Worm (Caenorhabditis elegans): ENCODE measurements around the gene ttr-35.

- TF ChIP-seq vab-15 (tag; optimal IDR thresholded peaks at IDR 0.05) (no peak), sptf-1 (tag; optimal IDR thresholded peaks at IDR 0.05) (no peak), tbx-2 (tag; optimal IDR thresholded peaks at IDR 0.05) (no peak), zip-4 (GFP tag; optimal IDR thresholded peaks at IDR 0.05) (no peak), skn-1 (tag; optimal IDR thresholded peaks at IDR 0.05) (no peak), efl-1 (optimal IDR thresholded peaks at IDR 0.05) (no peak), efl-1 (GFP tag; optimal IDR thresholded peaks at IDR 0.05 in 1 of 2) (no peak), unc-86 (tag; optimal IDR thresholded peaks at IDR 0.05) (no peak), lin-13 (GFP tag; optimal IDR thresholded peaks at IDR 0.05) (no peak), ztf-4 (tag; optimal IDR thresholded peaks at IDR 0.05) (no peak), snpc-4 (tag; optimal IDR thresholded peaks at IDR 0.05) (no peak), nhr-11 (tag; optimal IDR thresholded peaks at IDR 0.05) (no peak), alr-1 (tag; optimal IDR thresholded peaks at IDR 0.05; ENCODE audit: borderline replicate concordance) (no peak), blmp-1 (tag; optimal IDR thresholded peaks at IDR 0.05) (no peak)
Observed at ce11 chrX:6467462-6467861, 44.6 kb upstream of the ttr-35 start, which contains the start of gene C15B12.3.

Measured in whole organism, L1 larva.